Worm (Caenorhabditis elegans): ENCODE data around the gene idpp-6.
A peak's percentile ranks its signal among the peaks of the same experiment; 100 is the strongest.

The idpp-6 gene

DNA sequence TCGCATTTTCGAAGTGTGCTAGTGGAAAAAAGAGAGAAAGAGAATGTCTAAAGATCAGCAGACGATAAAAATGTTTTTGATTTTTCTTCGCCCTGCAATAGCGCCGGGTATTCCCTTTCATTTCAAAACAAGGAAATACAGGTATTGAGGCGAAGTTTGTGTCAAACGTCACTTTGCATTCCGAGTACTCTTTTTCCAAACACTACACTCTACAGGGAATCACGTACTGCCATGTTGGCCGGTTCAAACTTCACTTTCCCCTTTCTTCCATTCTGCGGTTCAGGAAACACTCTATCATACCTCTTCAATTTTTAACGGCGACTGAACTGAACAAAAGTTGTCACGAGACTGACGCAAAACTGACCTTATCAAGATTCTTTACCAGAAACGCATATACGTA is 44.4 kb upstream of the idpp-6 start:
- TF ChIP-seq nhr-25 (tag; optimal IDR thresholded peaks at IDR 0.05), result no peak
- no peak for TF ChIP-seq lsy-12 (tag; optimal IDR thresholded peaks at IDR 0.05)
- peak; percentile 43 for TF ChIP-seq elt-2 (tag; optimal IDR thresholded peaks at IDR 0.05)
- no peak for TF ChIP-seq nhr-23 (tag; optimal IDR thresholded peaks at IDR 0.05)
- TF ChIP-seq tbx-2 (tag; optimal IDR thresholded peaks at IDR 0.05), result no peak
- TF ChIP-seq mml-1 (tag; optimal IDR thresholded peaks at IDR 0.05), result no peak
- TF ChIP-seq ceh-9 (tag; optimal IDR thresholded peaks at IDR 0.05), result no peak
- no peak for TF ChIP-seq unc-62 (GFP tag; optimal IDR thresholded peaks at IDR 0.05)
- TF ChIP-seq ceh-82 (tag; optimal IDR thresholded peaks at IDR 0.05), result no peak
- TF ChIP-seq elt-1 (tag; optimal IDR thresholded peaks at IDR 0.05), result peak; percentile 5
- no peak for TF ChIP-seq nhr-67 (tag; optimal IDR thresholded peaks at IDR 0.05)
- no peak for TF ChIP-seq elt-3 (tag; optimal IDR thresholded peaks at IDR 0.05)
- TF ChIP-seq lin-15B (tag; optimal IDR thresholded peaks at IDR 0.05), result no peak

DNA sequence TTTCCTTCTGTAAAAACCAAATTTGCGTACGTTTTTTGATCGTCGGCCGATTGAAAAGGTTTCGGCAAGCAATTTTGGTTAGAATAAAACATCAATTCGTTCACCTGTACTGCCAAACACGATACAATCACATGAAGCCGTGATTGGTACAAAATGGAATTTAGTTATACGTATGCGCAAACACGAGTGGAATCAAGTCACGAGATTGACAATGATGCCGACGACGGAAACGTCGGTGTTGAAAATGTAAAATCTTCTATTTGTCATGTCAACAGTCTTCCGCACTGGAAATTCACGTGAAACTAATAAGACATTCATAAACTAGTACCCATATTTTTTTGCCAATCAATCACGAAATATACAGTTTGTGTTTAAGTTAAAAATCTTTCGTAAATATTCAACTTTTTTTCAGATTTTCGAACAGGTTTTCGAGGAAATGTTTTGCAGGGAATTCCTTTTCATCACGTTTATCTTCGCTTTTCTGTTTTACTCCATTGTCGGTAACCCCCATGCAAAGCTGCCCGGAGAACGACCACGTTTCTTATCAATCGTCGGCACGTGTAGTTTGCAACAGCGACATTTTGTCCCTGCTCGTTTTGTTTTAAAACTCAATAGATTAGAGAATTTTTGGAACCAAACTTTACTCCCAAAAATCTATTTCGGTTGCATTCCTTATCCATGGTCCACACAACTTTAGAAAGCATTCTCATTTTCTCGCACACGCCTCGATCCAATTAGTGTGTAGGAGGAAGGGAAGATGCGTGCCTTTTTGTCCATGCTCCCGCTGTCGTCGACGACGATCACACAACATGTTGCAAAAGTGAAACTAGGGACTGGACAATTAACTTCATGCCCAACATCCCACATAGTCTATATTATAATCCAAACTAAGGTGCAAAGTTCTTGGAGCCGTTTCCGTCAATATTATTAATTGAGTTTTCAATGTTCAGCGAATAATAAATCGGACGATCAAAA is 43.6 kb upstream of the idpp-6 start:
- TF ChIP-seq ceh-82 (tag; optimal IDR thresholded peaks at IDR 0.05), result no peak
- TF ChIP-seq jun-1 (tag; optimal IDR thresholded peaks at IDR 0.05), result peak; percentile 35
- TF ChIP-seq lsy-12 (tag; optimal IDR thresholded peaks at IDR 0.05), result no peak
- no peak for TF ChIP-seq aly-2 (tag; optimal IDR thresholded peaks at IDR 0.05)
- no peak for TF ChIP-seq zag-1 (tag; optimal IDR thresholded peaks at IDR 0.05)
- TF ChIP-seq nhr-11 (tag; optimal IDR thresholded peaks at IDR 0.05), result no peak
- no peak for TF ChIP-seq ztf-4 (tag; optimal IDR thresholded peaks at IDR 0.05)
- no peak for TF ChIP-seq lin-15B (tag; optimal IDR thresholded peaks at IDR 0.05)
- no peak for TF ChIP-seq mml-1 (tag; optimal IDR thresholded peaks at IDR 0.05)
- no peak for TF ChIP-seq unc-62 (GFP tag; optimal IDR thresholded peaks at IDR 0.05)
- peak; percentile 88 for TF ChIP-seq mdl-1 (tag; optimal IDR thresholded peaks at IDR 0.05)
- no peak for TF ChIP-seq nhr-76 (tag; optimal IDR thresholded peaks at IDR 0.05)
- TF ChIP-seq nfya-1 (tag; optimal IDR thresholded peaks at IDR 0.05; ENCODE audit: insufficient read depth), result peak; percentile 65
- TF ChIP-seq pqm-1 (tag; optimal IDR thresholded peaks at IDR 0.05), result peak; percentile 41
- peak; percentile 64 for TF ChIP-seq nhr-23 (tag; optimal IDR thresholded peaks at IDR 0.05)
- peak; percentile 21 for TF ChIP-seq lin-39 (tag; optimal IDR thresholded peaks at IDR 0.05)
- no peak for TF ChIP-seq fkh-2 (tag; optimal IDR thresholded peaks at IDR 0.05)
- TF ChIP-seq ZK546.5 (tag; optimal IDR thresholded peaks at IDR 0.05), result no peak
- no peak for TF ChIP-seq pha-4 (tag; optimal IDR thresholded peaks at IDR 0.05)
- no peak for TF ChIP-seq nhr-67 (tag; optimal IDR thresholded peaks at IDR 0.05)
- peak; percentile 60 for TF ChIP-seq egl-5 (tag; optimal IDR thresholded peaks at IDR 0.05)
- no peak for TF ChIP-seq nhr-12 (tag; optimal IDR thresholded peaks at IDR 0.05)
- TF ChIP-seq egl-27 (tag; optimal IDR thresholded peaks at IDR 0.05), result no peak
- peak; percentile 76 for TF ChIP-seq elt-2 (tag; optimal IDR thresholded peaks at IDR 0.05)
- TF ChIP-seq R02D3.7 (tag; optimal IDR thresholded peaks at IDR 0.05), result no peak
- no peak for TF ChIP-seq fkh-10 (GFP tag; optimal IDR thresholded peaks at IDR 0.05)
- no peak for TF ChIP-seq tbx-2 (tag; optimal IDR thresholded peaks at IDR 0.05)
- TF ChIP-seq sea-2 (GFP tag; optimal IDR thresholded peaks at IDR 0.05), result no peak
- no peak for TF ChIP-seq nhr-77 (tag; optimal IDR thresholded peaks at IDR 0.05)
- no peak for TF ChIP-seq ztf-11 (tag; optimal IDR thresholded peaks at IDR 0.05)
- no peak for TF ChIP-seq hmg-11 (tag; optimal IDR thresholded peaks at IDR 0.05)
- TF ChIP-seq nhr-25 (tag; optimal IDR thresholded peaks at IDR 0.05), result peak; percentile 89
- TF ChIP-seq unc-39 (tag; optimal IDR thresholded peaks at IDR 0.05), result no peak
- no peak for TF ChIP-seq ceh-9 (tag; optimal IDR thresholded peaks at IDR 0.05)
- TF ChIP-seq nhr-28 (tag; optimal IDR thresholded peaks at IDR 0.05), result no peak
- no peak for TF ChIP-seq daf-12 (tag; optimal IDR thresholded peaks at IDR 0.05)
- TF ChIP-seq nhr-43 (tag; optimal IDR thresholded peaks at IDR 0.05; ENCODE audit: poor library complexity, severe bottlenecking), result peak; percentile 79
- no peak for TF ChIP-seq ama-1 (optimal IDR thresholded peaks at IDR 0.05)
- TF ChIP-seq ceh-28 (tag; optimal IDR thresholded peaks at IDR 0.05), result no peak
- TF ChIP-seq nhr-237 (tag; optimal IDR thresholded peaks at IDR 0.05), result no peak
- TF ChIP-seq elt-1 (tag; optimal IDR thresholded peaks at IDR 0.05), result no peak
- no peak for TF ChIP-seq skn-1 (tag; optimal IDR thresholded peaks at IDR 0.05)
- no peak for TF ChIP-seq fos-1 (tag; optimal IDR thresholded peaks at IDR 0.05)
- no peak for TF ChIP-seq snpc-4 (tag; optimal IDR thresholded peaks at IDR 0.05)
- TF ChIP-seq eor-1 (tag; optimal IDR thresholded peaks at IDR 0.05), result no peak
- TF ChIP-seq ceh-16 (tag; optimal IDR thresholded peaks at IDR 0.05), result no peak
- no peak for TF ChIP-seq elt-3 (tag; optimal IDR thresholded peaks at IDR 0.05)

All from whole organism, L3 larva.